Fruit fly (Drosophila melanogaster) whole organism, embryonic: ENCODE data around the gene Snapin.

Experiments used
- Ada2b ChIP-seq: fragments of 200-800 bp; sonication (Bioruptor generic); IDR thresholded peaks from 2 replicates; pipeline ENCODE4 v1.3.6; 2022; ENCODE audit warnings: missing biosample characterization, missing genetic modification characterization
- Antp ChIP-seq: fragments of 200-800 bp; sonication (Bioruptor generic); optimal IDR thresholded peaks from 3 replicates; lab custom pipeline; 2016; ENCODE audit warnings: missing biosample characterization, missing genetic modification characterization
- Atf3 ChIP-seq: fragments of 200-800 bp; sonication (Bioruptor generic); optimal IDR thresholded peaks from 3 replicates; lab custom pipeline; 2016; ENCODE audit warnings: missing biosample characterization, missing genetic modification characterization
- B-H2 ChIP-seq: fragments of 200-800 bp; sonication (Bioruptor generic); optimal IDR thresholded peaks from 2 replicates; lab custom pipeline; 2018; ENCODE audit warnings: missing biosample characterization, mild to moderate bottlenecking, missing genetic modification characterization
- Blimp-1 ChIP-seq: fragments of 200-800 bp; sonication (Bioruptor generic); optimal IDR thresholded peaks from 3 replicates; lab custom pipeline; 2018; ENCODE audit warnings: missing biosample characterization, missing genetic modification characterization, mild to moderate bottlenecking, moderate library complexity, missing genetic modification reagents
- C15 ChIP-seq: fragments of 200-800 bp; sonication (Bioruptor generic); IDR thresholded peaks from 3 replicates; pipeline ENCODE4 v1.3.6; 2022; ENCODE audit warnings: missing biosample characterization, missing genetic modification characterization
- CG11560 ChIP-seq: fragments of 200-800 bp; sonication (Bioruptor generic); IDR thresholded peaks from 3 replicates; pipeline ENCODE4 v1.3.6; 2022; ENCODE audit warnings: missing biosample characterization, missing genetic modification characterization
- CG11695 ChIP-seq: fragments of 200-800 bp; sonication (Bioruptor generic); IDR thresholded peaks from 3 replicates; pipeline ENCODE4 v1.3.6; 2022; ENCODE audit warnings: missing biosample characterization, missing genetic modification characterization
- CG12071 ChIP-seq: fragments of 200-800 bp; sonication (Bioruptor generic); optimal IDR thresholded peaks from 3 replicates; lab custom pipeline; 2018; ENCODE audit warnings: missing biosample characterization, mild to moderate bottlenecking, missing genetic modification characterization
- CG12219 ChIP-seq: fragments of 200-800 bp; sonication (Bioruptor generic); optimal IDR thresholded peaks from 3 replicates; lab custom pipeline; 2018; ENCODE audit warnings: missing biosample characterization, mild to moderate bottlenecking, missing genetic modification characterization
- CG13424 ChIP-seq: fragments of 200-800 bp; sonication (Bioruptor generic); optimal IDR thresholded peaks from 2 replicates; lab custom pipeline; 2019; ENCODE audit warnings: missing biosample characterization, mild to moderate bottlenecking, missing genetic modification characterization, moderate library complexity
- CG14014 ChIP-seq: fragments of 200-800 bp; sonication (Bioruptor generic); IDR thresholded peaks from 2 replicates; pipeline ENCODE4 v1.3.6; 2022; ENCODE audit warnings: missing biosample characterization, missing genetic modification characterization
- CG14050 ChIP-seq: fragments of 200-800 bp; sonication (Bioruptor generic); IDR thresholded peaks from 3 replicates; pipeline ENCODE4 v1.3.6; 2022; ENCODE audit warnings: missing biosample characterization, missing genetic modification characterization
- CG18599 ChIP-seq: fragments of 200-800 bp; sonication (Bioruptor generic); optimal IDR thresholded peaks from 3 replicates; lab custom pipeline; 2017; ENCODE audit warnings: missing biosample characterization, missing genetic modification characterization, mild to moderate bottlenecking, moderate library complexity, missing genetic modification reagents
- CG18764 ChIP-seq: fragments of 200-800 bp; sonication (Bioruptor generic); optimal IDR thresholded peaks from 3 replicates; lab custom pipeline; 2016; ENCODE audit warnings: missing biosample characterization, missing genetic modification characterization
- CG31224 ChIP-seq: fragments of 200-800 bp; sonication (Bioruptor generic); IDR thresholded peaks from 2 replicates; pipeline ENCODE4 v1.3.6; 2022; ENCODE audit warnings: missing biosample characterization, missing genetic modification characterization
- CG31365 ChIP-seq: fragments of 200-800 bp; sonication (Bioruptor generic); optimal IDR thresholded peaks from 2 replicates; lab custom pipeline; 2018; ENCODE audit warnings: missing biosample characterization, mild to moderate bottlenecking, missing genetic modification characterization
- CG3163 ChIP-seq: fragments of 200-800 bp; sonication (Bioruptor generic); optimal IDR thresholded peaks from 3 replicates; lab custom pipeline; 2016; ENCODE audit warnings: missing biosample characterization, missing genetic modification characterization
- CG3726 ChIP-seq: fragments of 200-800 bp; sonication (Bioruptor generic); IDR thresholded peaks from 3 replicates; pipeline ENCODE4, ENCODE4 v1.3.6; 2022; ENCODE audit warnings: missing biosample characterization, missing genetic modification characterization
- CG3995 ChIP-seq: fragments of 200-800 bp; sonication (Bioruptor generic); optimal IDR thresholded peaks from 3 replicates; lab custom pipeline; 2016; ENCODE audit warnings: missing biosample characterization, missing genetic modification characterization
- CG4328 ChIP-seq: fragments of 200-800 bp; sonication (Bioruptor generic); optimal IDR thresholded peaks from 3 replicates; lab custom pipeline; 2017; ENCODE audit warnings: missing biosample characterization, missing genetic modification reagents, missing genetic modification characterization
- CG6654 ChIP-seq: fragments of 200-800 bp; sonication (Bioruptor generic); optimal IDR thresholded peaks from 2 replicates; lab custom pipeline; 2017; ENCODE audit warnings: missing biosample characterization, mild to moderate bottlenecking, missing genetic modification characterization
- CG6765 ChIP-seq: fragments of 200-800 bp; sonication (Bioruptor generic); optimal IDR thresholded peaks from 3 replicates; lab custom pipeline; 2017; ENCODE audit warnings: missing biosample characterization, mild to moderate bottlenecking, missing genetic modification characterization
- CG9876 ChIP-seq: fragments of 200-800 bp; sonication (Bioruptor generic); optimal IDR thresholded peaks from 2 replicates; lab custom pipeline; 2016; ENCODE audit warnings: missing biosample characterization, missing genetic modification characterization
- Camta ChIP-seq: fragments of 200-800 bp; sonication (Bioruptor generic); optimal IDR thresholded peaks from 2 replicates; lab custom pipeline; 2016; ENCODE audit warnings: missing biosample characterization, missing genetic modification characterization
- Chrac-16 ChIP-seq: fragments of 200-800 bp; sonication (Bioruptor generic); optimal IDR thresholded peaks from 3 replicates; lab custom pipeline; 2016; ENCODE audit warnings: missing biosample characterization, missing genetic modification characterization
- Hr39 ChIP-seq: fragments of >200 bp; optimal IDR thresholded peaks from 2 replicates; lab custom pipeline; 2017
- Lpt ChIP-seq: fragments of >200 bp; optimal IDR thresholded peaks from 2 replicates; lab custom pipeline; 2018; ENCODE audit warnings: missing biosample characterization, missing genetic modification characterization
- Mrtf ChIP-seq: fragments of 200-800 bp; sonication (Bioruptor generic); IDR thresholded peaks from 3 replicates; pipeline ENCODE4 v1.3.6; 2022; ENCODE audit warnings: missing biosample characterization, missing genetic modification characterization
- NFAT ChIP-seq: fragments of 200-800 bp; sonication (Bioruptor generic); IDR thresholded peaks from 2 replicates; pipeline ENCODE4 v1.3.6; 2022; ENCODE audit warnings: missing biosample characterization, missing genetic modification characterization
- Optix ChIP-seq: fragments of 200-800 bp; sonication (Bioruptor generic); IDR thresholded peaks from 3 replicates; pipeline ENCODE4 v1.3.6; 2022; ENCODE audit warnings: missing biosample characterization, missing genetic modification characterization
- Sin3A ChIP-seq: fragments of >200 bp; optimal IDR thresholded peaks from 2 replicates; lab custom pipeline; 2018
- Sox100B ChIP-seq: fragments of 200-800 bp; sonication (Bioruptor generic); optimal IDR thresholded peaks from 3 replicates; lab custom pipeline; 2018; ENCODE audit warnings: missing biosample characterization, mild to moderate bottlenecking, missing genetic modification characterization
- Sry-δ ChIP-seq: fragments of 200-800 bp; sonication (Bioruptor generic); optimal IDR thresholded peaks from 2 replicates; lab custom pipeline; 2016; ENCODE audit warnings: missing biosample characterization, missing genetic modification characterization
- cato ChIP-seq: fragments of 200-800 bp; sonication (Bioruptor generic); optimal IDR thresholded peaks from 2 replicates; lab custom pipeline; 2016; ENCODE audit warnings: missing biosample characterization, missing genetic modification characterization, borderline replicate concordance
- crp ChIP-seq, 2 experiments: fragments of 200-800 bp; sonication (Bioruptor generic); optimal IDR thresholded peaks; 2 replicates in 1 of 2; 3 replicates in 1 of 2; lab custom pipeline; 2017; ENCODE audit warnings: missing biosample characterization in 2 of 2, missing genetic modification characterization in 2 of 2, mild to moderate bottlenecking in 1 of 2, moderate library complexity in 1 of 2
- danr ChIP-seq: fragments of 200-800 bp; sonication (Bioruptor generic); IDR thresholded peaks from 2 replicates; pipeline ENCODE4 v1.3.6; 2022; ENCODE audit warnings: missing biosample characterization, missing genetic modification characterization
- dm ChIP-seq: fragments of 200-800 bp; sonication (Bioruptor generic); optimal IDR thresholded peaks from 3 replicates; lab custom pipeline; 2016; ENCODE audit warnings: missing biosample characterization, missing genetic modification characterization
- exex ChIP-seq: fragments of 200-800 bp; sonication (Bioruptor generic); optimal IDR thresholded peaks from 4 replicates; lab custom pipeline; 2018; ENCODE audit warnings: missing biosample characterization, mild to moderate bottlenecking, missing genetic modification characterization, moderate library complexity
- lola ChIP-seq, 3 experiments: fragments of >200 bp in 2 of 3; fragments of 200-800 bp in 1 of 3; sonication (Bioruptor generic) in 1 of 3; optimal IDR thresholded peaks; 2 replicates each; lab custom pipeline; 2017 to 2019; ENCODE audit warnings: missing biosample characterization in 3 of 3, missing genetic modification characterization in 3 of 3, mild to moderate bottlenecking in 1 of 3, moderate library complexity in 1 of 3
- nau ChIP-seq: fragments of 200-800 bp; sonication (Bioruptor generic); optimal IDR thresholded peaks from 3 replicates; lab custom pipeline; 2017; ENCODE audit warnings: missing biosample characterization, mild to moderate bottlenecking, missing genetic modification characterization, missing genetic modification reagents
- otp ChIP-seq: fragments of 200-800 bp; sonication (Bioruptor generic); IDR thresholded peaks from 3 replicates; pipeline ENCODE4, ENCODE4 v1.3.6; 2022; ENCODE audit warnings: missing biosample characterization, missing genetic modification characterization
- pita ChIP-seq: fragments of 200-800 bp; sonication (Bioruptor generic); optimal IDR thresholded peaks from 2 replicates; lab custom pipeline; 2017; ENCODE audit warnings: missing biosample characterization, mild to moderate bottlenecking, missing genetic modification characterization
- pros ChIP-seq: fragments of 200-800 bp; sonication (Bioruptor generic); optimal IDR thresholded peaks from 3 replicates; lab custom pipeline; 2019; ENCODE audit warnings: missing biosample characterization, mild to moderate bottlenecking, missing genetic modification characterization, moderate library complexity
- pum ChIP-seq: fragments of 200-800 bp; sonication (Bioruptor generic); optimal IDR thresholded peaks from 2 replicates; lab custom pipeline; 2016; ENCODE audit warnings: missing biosample characterization, missing genetic modification characterization
- schlank ChIP-seq: fragments of 200-800 bp; sonication (Bioruptor generic); optimal IDR thresholded peaks from 2 replicates; lab custom pipeline; 2018; ENCODE audit warnings: missing biosample characterization, mild to moderate bottlenecking, missing genetic modification characterization
- sim ChIP-seq: fragments of 200-800 bp; sonication (Bioruptor generic); IDR thresholded peaks from 2 replicates; pipeline ENCODE4 v1.3.6; 2022; ENCODE audit warnings: missing biosample characterization, missing genetic modification characterization
- so ChIP-seq: fragments of 200-800 bp; sonication (Bioruptor generic); IDR thresholded peaks from 3 replicates; pipeline ENCODE4 v1.3.6; 2022; ENCODE audit warnings: missing biosample characterization, missing genetic modification characterization
- ssp ChIP-seq: fragments of 200-800 bp; sonication (Bioruptor generic); IDR thresholded peaks from 2 replicates; pipeline ENCODE4 v1.3.6; 2022; ENCODE audit warnings: missing biosample characterization, missing genetic modification characterization
- twi ChIP-seq: fragments of 200-800 bp; optimal IDR thresholded peaks from 2 replicates; lab custom pipeline; 2019; ENCODE audit warnings: missing biosample characterization, mild to moderate bottlenecking, missing genetic modification characterization, moderate library complexity
- zfh2 ChIP-seq: fragments of 200-800 bp; sonication (Bioruptor generic); optimal IDR thresholded peaks from 2 replicates; lab custom pipeline; 2016; ENCODE audit warnings: missing biosample characterization, missing genetic modification characterization

Gene Snapin

dm6 chr2L:2748480-2749143, 10.9 kb downstream of the Snapin start (continued):
- TF ChIP-seq Atf3 (GFP tag; lab: Kevin White, UChicago) (peak; percentile 56), otp (GFP tag; lab: Robert Waterston, UW) (peak; percentile 69; the same call in 2 of the 3 replicates), pros (GFP tag; lab: Kevin White, UChicago) (no peak), CG12219 (GFP tag; lab: Kevin White, UChicago) (peak; percentile 61), twi (peak; percentile 81), NFAT (GFP tag; lab: Robert Waterston, UW) (peak; percentile 94), CG6765 (GFP tag; lab: Kevin White, UChicago) (peak; percentile 85), CG3726 (peak; percentile 68; the same call in 2 of the 3 replicates), CG12071 (GFP tag; lab: Kevin White, UChicago) (no peak), nau (GFP tag; lab: Kevin White, UChicago) (no peak), C15 (GFP tag; lab: Robert Waterston, UW) (peak; percentile 56; the same call in 1 of the 3 replicates), CG18764 (peak; percentile 79), CG11560 (tag; lab: Robert Waterston, UW) (peak; percentile 74), pum (peak; percentile 71), CG3163 (peak; percentile 60), CG14014 (GFP tag; lab: Robert Waterston, UW) (peak; percentile 87), exex (tag; lab: Kevin White, UChicago) (no peak), zfh2 (GFP tag; lab: Kevin White, UChicago) (peak; percentile 92), CG6654 (GFP tag; lab: Kevin White, UChicago) (peak; percentile 56), CG4328 (peak; percentile 83), dm (peak; percentile 66), Sin3A (lab: Kevin White, UChicago) (peak; percentile 66), CG18599 (GFP tag; lab: Kevin White, UChicago) (peak; percentile 92), CG3995 (GFP tag; lab: Kevin White, UChicago) (peak; percentile 69), B-H2 (GFP tag; lab: Kevin White, UChicago) (peak; percentile 95), schlank (tag; lab: Kevin White, UChicago) (peak; percentile 61), CG31224 (peak; percentile 80), CG14050 (GFP tag; lab: Robert Waterston, UW) (peak; percentile 75; the same call in 2 of the 3 replicates), Lpt (GFP tag; lab: Kevin White, UChicago) (no peak), Camta (peak; percentile 70), Ada2b (peak; percentile 62), pita (GFP tag; lab: Kevin White, UChicago) (no peak), CG11695 (GFP tag; lab: Robert Waterston, UW) (peak; percentile 91), sim (peak; percentile 33; the same call in 1 of the 2 replicates), Blimp-1 (GFP tag; lab: Kevin White, UChicago) (peak; percentile 77), Chrac-16 (peak; percentile 90), Optix (GFP tag; lab: Robert Waterston, UW) (peak; percentile 80), Mrtf (peak; percentile 85), so (peak; percentile 86), Hr39 (lab: Kevin White, UChicago) (no peak), CG9876 (GFP tag; lab: Kevin White, UChicago) (peak; percentile 74), crp (GFP tag; optimal IDR thresholded peaks at IDR 0.05; lab: Kevin White, UChicago) (peak in 1 of 2 experiments; percentile 64), ssp (GFP tag; lab: Robert Waterston, UW) (peak; percentile 75), CG13424 (tag; lab: Kevin White, UChicago) (peak; percentile 91), cato (GFP tag; lab: Kevin White, UChicago) (peak; percentile 63), Antp (GFP tag; lab: Kevin White, UChicago) (peak; percentile 87), CG31365 (tag; lab: Kevin White, UChicago) (peak; percentile 60), Sox100B (peak; percentile 84), Sry-δ (peak; percentile 63), danr (GFP tag; lab: Robert Waterston, UW) (peak; percentile 75), lola (GFP tag; optimal IDR thresholded peaks at IDR 0.05; lab: Kevin White, UChicago) (peak in 1 of 3 experiments; percentile 80)
